Fruit fly (Drosophila melanogaster) whole organism, prepupa: ENCODE data around the gene cni.
A peak's percentile ranks its signal among the peaks of the same experiment; 100 is the strongest.

ENCODE experiments used
- Blimp-1 ChIP-seq: fragments of 200-800 bp; sonication (Bioruptor generic); optimal IDR thresholded peaks from 3 replicates; lab custom pipeline; 2017; ENCODE audit warnings: missing biosample characterization, missing genetic modification characterization, mild to moderate bottlenecking, moderate library complexity, missing genetic modification reagents
- CG10631 ChIP-seq: fragments of 200-800 bp; sonication (Bioruptor generic); optimal IDR thresholded peaks from 2 replicates; lab custom pipeline; 2016; ENCODE audit warnings: missing biosample characterization, missing genetic modification characterization
- CG10669 ChIP-seq: fragments of 200-800 bp; sonication (Bioruptor generic); optimal IDR thresholded peaks from 3 replicates; lab custom pipeline; 2018; ENCODE audit warnings: missing biosample characterization, mild to moderate bottlenecking, missing genetic modification characterization, moderate library complexity
- CG11294 ChIP-seq: fragments of 200-800 bp; sonication (Bioruptor generic); IDR thresholded peaks from 2 replicates; pipeline ENCODE4 v1.3.6; 2022; ENCODE audit warnings: missing biosample characterization, missing genetic modification characterization
- CG11762 ChIP-seq: fragments of 200-800 bp; sonication (Bioruptor generic); optimal IDR thresholded peaks from 3 replicates; lab custom pipeline; 2016; ENCODE audit warnings: missing biosample characterization, missing genetic modification characterization; ENCODE audit not compliant: insufficient read depth
- CG11902 ChIP-seq: fragments of 200-800 bp; sonication (Bioruptor generic); optimal IDR thresholded peaks from 3 replicates; lab custom pipeline; 2016; ENCODE audit warnings: missing biosample characterization, missing genetic modification characterization
- CG16779 ChIP-seq: fragments of 200-800 bp; sonication (Bioruptor generic); optimal IDR thresholded peaks from 3 replicates; lab custom pipeline; 2017; ENCODE audit warnings: missing biosample characterization, mild to moderate bottlenecking, missing genetic modification characterization
- CG3032 ChIP-seq: fragments of 200-800 bp; optimal IDR thresholded peaks from 2 replicates; lab custom pipeline; 2019; ENCODE audit warnings: missing biosample characterization, mild to moderate bottlenecking, missing genetic modification characterization, moderate library complexity
- CG31627 ChIP-seq: fragments of 200-800 bp; sonication (Bioruptor generic); optimal IDR thresholded peaks from 3 replicates; lab custom pipeline; 2016; ENCODE audit warnings: missing biosample characterization, missing genetic modification characterization
- CG32006 ChIP-seq: fragments of 200-800 bp; sonication (Bioruptor generic); optimal IDR thresholded peaks from 3 replicates; lab custom pipeline; 2017; ENCODE audit warnings: missing biosample characterization, mild to moderate bottlenecking, missing genetic modification characterization
- CG34406 ChIP-seq: fragments of 200-800 bp; sonication (Bioruptor generic); optimal IDR thresholded peaks from 3 replicates; lab custom pipeline; 2016; ENCODE audit warnings: missing biosample characterization, missing genetic modification characterization
- CG3919 ChIP-seq: fragments of 200-800 bp; sonication (Bioruptor generic); optimal IDR thresholded peaks from 3 replicates; lab custom pipeline; 2016; ENCODE audit warnings: missing biosample characterization, missing genetic modification characterization
- CG4318 ChIP-seq: fragments of 200-800 bp; sonication (Bioruptor generic); optimal IDR thresholded peaks from 3 replicates; lab custom pipeline; 2017; ENCODE audit warnings: missing biosample characterization, mild to moderate bottlenecking, missing genetic modification characterization
- CG6163 ChIP-seq: fragments of 200-800 bp; sonication (Bioruptor generic); IDR thresholded peaks from 3 replicates; pipeline ENCODE4 v1.3.6; 2022; ENCODE audit warnings: missing biosample characterization, missing genetic modification characterization
- CG6276 ChIP-seq: fragments of 200-800 bp; sonication (Bioruptor generic); optimal IDR thresholded peaks from 2 replicates; lab custom pipeline; 2017; ENCODE audit warnings: missing biosample characterization, mild to moderate bottlenecking, missing genetic modification characterization
- CG6808 ChIP-seq: fragments of 200-800 bp; sonication (Bioruptor generic); optimal IDR thresholded peaks from 3 replicates; lab custom pipeline; 2017; ENCODE audit warnings: missing biosample characterization, missing genetic modification characterization, mild to moderate bottlenecking, moderate library complexity, missing genetic modification reagents
- CG6854 ChIP-seq: fragments of 200-800 bp; sonication (Bioruptor generic); optimal IDR thresholded peaks from 2 replicates; lab custom pipeline; 2017; ENCODE audit warnings: missing biosample characterization, mild to moderate bottlenecking, missing genetic modification characterization
- CG7368 ChIP-seq: fragments of 200-800 bp; sonication (Bioruptor generic); optimal IDR thresholded peaks from 3 replicates; lab custom pipeline; 2016; ENCODE audit warnings: missing biosample characterization, missing genetic modification characterization
- CG8119 ChIP-seq: fragments of 200-800 bp; sonication (Bioruptor generic); IDR thresholded peaks from 3 replicates; pipeline ENCODE4 v1.3.6; 2022; ENCODE audit warnings: missing biosample characterization, missing genetic modification characterization
- CG8319 ChIP-seq: fragments of 200-800 bp; sonication (Bioruptor generic); optimal IDR thresholded peaks from 3 replicates; lab custom pipeline; 2016; ENCODE audit warnings: missing biosample characterization, missing genetic modification characterization
- CG9139 ChIP-seq: fragments of 200-800 bp; sonication (Bioruptor generic); optimal IDR thresholded peaks from 3 replicates; lab custom pipeline; 2017; ENCODE audit warnings: missing biosample characterization, mild to moderate bottlenecking, missing genetic modification characterization
- Eip75B ChIP-seq: fragments of 200-800 bp; sonication (Bioruptor generic); optimal IDR thresholded peaks from 3 replicates; lab custom pipeline; 2016; ENCODE audit warnings: missing biosample characterization, missing genetic modification characterization
- Eip78C ChIP-seq: fragments of 200-800 bp; sonication (Bioruptor generic); peaks from one replicate; lab custom pipeline; 2016; ENCODE audit warnings: missing biosample characterization, missing genetic modification characterization
- Ets21C ChIP-seq: fragments of 200-800 bp; sonication (Bioruptor generic); optimal IDR thresholded peaks from 3 replicates; lab custom pipeline; 2016; ENCODE audit warnings: missing biosample characterization, missing genetic modification characterization
- Ets96B ChIP-seq: fragments of 200-800 bp; optimal IDR thresholded peaks from 2 replicates; lab custom pipeline; 2019; ENCODE audit warnings: missing biosample characterization, mild to moderate bottlenecking, missing genetic modification characterization, moderate library complexity
- Gug ChIP-seq: fragments of 200-800 bp; sonication (Bioruptor generic); IDR thresholded peaks from 2 replicates; pipeline ENCODE4 v1.3.6; 2022; ENCODE audit warnings: missing biosample characterization, missing genetic modification characterization
- Hr38 ChIP-seq: sonication (Bioruptor generic); optimal IDR thresholded peaks from 2 replicates; lab custom pipeline; 2016; ENCODE audit warnings: missing biosample characterization, missing genetic modification characterization
- Hr39 ChIP-seq: fragments of 200-800 bp; sonication (Bioruptor generic); optimal IDR thresholded peaks from 2 replicates; lab custom pipeline; 2016; ENCODE audit warnings: missing biosample characterization, missing genetic modification characterization
- Hr4 ChIP-seq: fragments of 200-800 bp; sonication (Bioruptor generic); optimal IDR thresholded peaks from 3 replicates; lab custom pipeline; 2016; ENCODE audit warnings: missing biosample characterization, missing genetic modification characterization
- Lpt ChIP-seq: fragments of 200-800 bp; sonication (Bioruptor generic); optimal IDR thresholded peaks from 3 replicates; lab custom pipeline; 2016; ENCODE audit warnings: missing biosample characterization, missing genetic modification characterization
- OdsH ChIP-seq: fragments of 200-800 bp; sonication (Bioruptor generic); optimal IDR thresholded peaks from 3 replicates; lab custom pipeline; 2016; ENCODE audit warnings: missing biosample characterization, missing genetic modification characterization
- Smox ChIP-seq: fragments of 200-800 bp; sonication (Bioruptor generic); optimal IDR thresholded peaks from 3 replicates; lab custom pipeline; 2016; ENCODE audit warnings: missing biosample characterization, missing genetic modification characterization
- Sox102F ChIP-seq: fragments of 200-800 bp; sonication (Bioruptor generic); optimal IDR thresholded peaks from 2 replicates; lab custom pipeline; 2016; ENCODE audit warnings: missing biosample characterization, mild to moderate bottlenecking, missing genetic modification characterization
- Sox15 ChIP-seq: fragments of 200-800 bp; sonication (Bioruptor generic); optimal IDR thresholded peaks from 3 replicates; lab custom pipeline; 2016; ENCODE audit warnings: missing biosample characterization, missing genetic modification characterization
- achi ChIP-seq: fragments of 200-800 bp; sonication (Bioruptor generic); optimal IDR thresholded peaks from 3 replicates; lab custom pipeline; 2016; ENCODE audit warnings: missing biosample characterization, missing genetic modification characterization
- acj6 ChIP-seq: fragments of 200-800 bp; sonication (Bioruptor generic); optimal IDR thresholded peaks from 3 replicates; lab custom pipeline; 2016; ENCODE audit warnings: missing biosample characterization, missing genetic modification characterization
- dsx ChIP-seq: fragments of 200-800 bp; optimal IDR thresholded peaks from 3 replicates; lab custom pipeline; 2019; ENCODE audit warnings: missing biosample characterization, mild to moderate bottlenecking, missing genetic modification characterization, moderate library complexity; ENCODE audit not compliant: poor library complexity, severe bottlenecking
- eg ChIP-seq: fragments of 200-800 bp; sonication (Bioruptor generic); IDR thresholded peaks from 3 replicates; pipeline ENCODE4 v1.3.6; 2022; ENCODE audit warnings: missing biosample characterization, missing genetic modification characterization
- esn ChIP-seq: fragments of 200-800 bp; sonication (Bioruptor generic); optimal IDR thresholded peaks from 2 replicates; lab custom pipeline; 2016; ENCODE audit warnings: missing biosample characterization, mild to moderate bottlenecking, missing genetic modification characterization, moderate library complexity
- fd85E ChIP-seq: fragments of 200-800 bp; sonication (Bioruptor generic); optimal IDR thresholded peaks from 3 replicates; lab custom pipeline; 2016; ENCODE audit warnings: missing biosample characterization, missing genetic modification characterization
- fkh ChIP-seq: fragments of 200-800 bp; sonication (Bioruptor generic); optimal IDR thresholded peaks from 3 replicates; lab custom pipeline; 2017; ENCODE audit warnings: missing biosample characterization, mild to moderate bottlenecking, missing genetic modification characterization, moderate library complexity
- net ChIP-seq: fragments of 200-800 bp; sonication (Bioruptor generic); optimal IDR thresholded peaks from 3 replicates; lab custom pipeline; 2016; ENCODE audit warnings: missing biosample characterization, missing genetic modification characterization
- pdm3 ChIP-seq: fragments of 200-800 bp; sonication (Bioruptor generic); optimal IDR thresholded peaks from 3 replicates; lab custom pipeline; 2016; ENCODE audit warnings: missing biosample characterization, missing genetic modification characterization
- spab ChIP-seq: fragments of 200-800 bp; sonication (Bioruptor generic); optimal IDR thresholded peaks from 2 replicates; lab custom pipeline; 2017; ENCODE audit warnings: missing biosample characterization, mild to moderate bottlenecking, missing genetic modification characterization, missing genetic modification reagents
- ss ChIP-seq, 2 experiments: fragments of 200-800 bp; sonication (Bioruptor generic); optimal IDR thresholded peaks; 2 replicates in 1 of 2; 3 replicates in 1 of 2; lab custom pipeline; 2017 to 2018; ENCODE audit warnings: mild to moderate bottlenecking in 2 of 2, missing biosample characterization in 2 of 2, missing genetic modification characterization in 2 of 2, moderate library complexity in 1 of 2
- svp ChIP-seq: fragments of 200-800 bp; sonication (Bioruptor generic); peaks from one replicate; lab custom pipeline; 2016; ENCODE audit warnings: missing biosample characterization, missing genetic modification characterization
- topi ChIP-seq: fragments of 200-800 bp; sonication (Bioruptor generic); optimal IDR thresholded peaks from 3 replicates; lab custom pipeline; 2016; ENCODE audit warnings: missing biosample characterization, missing genetic modification characterization

Gene cni

DNA sequence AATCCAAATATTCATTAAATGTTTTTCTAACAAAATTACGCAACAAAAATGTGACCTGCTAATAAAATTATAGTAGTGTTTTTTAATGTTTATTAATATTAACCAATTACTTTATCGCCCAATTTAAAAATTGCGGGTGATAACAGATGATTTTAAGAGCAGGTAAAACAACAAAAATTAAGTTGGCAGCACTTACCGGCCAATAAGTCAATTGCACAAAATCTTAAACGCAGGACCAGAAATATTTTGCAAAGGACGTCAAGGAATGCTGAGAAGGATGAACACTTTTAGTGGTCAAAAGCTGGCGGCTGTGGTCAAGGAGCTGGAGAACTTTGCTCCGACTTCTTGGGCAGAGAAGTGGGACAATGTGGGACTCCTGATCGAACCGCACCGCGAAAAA, 16.4 kb upstream of the cni start, which contains the start of gene CG4278:
Gene CG4278, plus strand, starts transcription at position 178 of the 400 bp plus-strand sequence.
- TF ChIP-seq OdsH (GFP tag; lab: Kevin White, UChicago) (no peak), Hr39 (GFP tag; lab: Kevin White, UChicago) (no peak), achi (no peak), Hr38 (GFP tag; lab: Kevin White, UChicago) (no peak), CG4318 (no peak), Gug (no peak), CG8119 (GFP tag; lab: Robert Waterston, UW) (no peak), CG16779 (tag; lab: Kevin White, UChicago) (no peak)

DNA sequence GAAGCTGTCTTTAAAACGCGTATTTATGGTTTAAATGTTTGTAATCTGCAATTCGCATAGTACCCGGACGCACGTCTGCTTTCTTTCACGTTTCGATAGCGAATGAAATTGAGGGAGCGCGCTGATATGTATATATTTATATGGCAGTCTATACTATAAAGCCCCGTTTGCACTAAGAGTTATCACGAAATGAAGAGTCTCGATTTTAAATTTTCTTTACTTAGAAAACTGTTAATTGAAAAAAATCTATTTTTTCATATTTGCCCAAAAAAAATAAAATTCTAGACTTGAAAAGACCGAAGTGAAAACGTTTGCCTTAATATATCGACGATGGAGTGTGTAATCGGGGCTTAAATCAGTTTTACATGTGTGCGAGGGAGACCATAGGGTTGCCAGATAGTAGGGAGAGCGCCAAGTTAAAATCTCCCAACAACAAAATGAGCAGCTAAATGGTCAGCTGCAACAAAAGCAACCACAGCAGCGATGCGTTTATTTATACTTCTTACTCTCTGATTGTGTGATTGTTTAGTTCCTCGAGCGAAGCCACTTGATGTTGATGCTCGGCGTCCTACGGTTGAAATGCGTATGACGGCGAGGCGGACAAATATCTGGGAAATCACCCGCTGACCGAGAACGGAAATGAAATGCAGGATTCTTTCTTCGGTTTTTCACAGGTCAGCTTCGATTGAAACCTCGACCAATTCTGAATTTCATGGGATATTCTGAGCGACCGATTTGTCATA, 15.2 kb upstream of the cni start, which contains the start of gene cact:
Gene cact, minus strand, starts transcription at position 693 of the 743 bp plus-strand sequence.
- TF ChIP-seq Eip78C (GFP tag; lab: Kevin White, UChicago): peak; percentile 98
- peak; percentile 94 for TF ChIP-seq OdsH (GFP tag; lab: Kevin White, UChicago)
- TF ChIP-seq Eip75B: peak; percentile 95
- TF ChIP-seq acj6 (GFP tag; lab: Kevin White, UChicago): peak; percentile 93
- peak; percentile 91 for TF ChIP-seq Gug
- TF ChIP-seq net (GFP tag; lab: Kevin White, UChicago): peak; percentile 93
- TF ChIP-seq CG3032 (tag; lab: Kevin White, UChicago): peak; percentile 88
- TF ChIP-seq Smox (GFP tag; lab: Kevin White, UChicago): peak; percentile 95
- TF ChIP-seq fkh: peak; percentile 83
- peak; percentile 92 for TF ChIP-seq CG8119 (GFP tag; lab: Robert Waterston, UW)
- peak; percentile 95 for TF ChIP-seq esn (GFP tag; lab: Kevin White, UChicago)
- TF ChIP-seq CG11294 (GFP tag; lab: Robert Waterston, UW): peak; percentile 86
- peak; percentile 69 for TF ChIP-seq spab (GFP tag; lab: Kevin White, UChicago)
- peak; percentile 84 for TF ChIP-seq CG16779 (tag; lab: Kevin White, UChicago)
- TF ChIP-seq CG10631 (GFP tag; lab: Kevin White, UChicago): peak; percentile 93
- peak; percentile 63 for TF ChIP-seq CG11762
- TF ChIP-seq topi (GFP tag; lab: Kevin White, UChicago): peak; percentile 92
- peak; percentile 23 for TF ChIP-seq Blimp-1
- TF ChIP-seq Ets21C: peak; percentile 92
- TF ChIP-seq CG6276 (GFP tag; lab: Kevin White, UChicago): peak; percentile 82
- TF ChIP-seq Sox102F: peak; percentile 92
- peak; percentile 85 for TF ChIP-seq CG10669 (GFP tag; lab: Kevin White, UChicago)
- peak; percentile 94 for TF ChIP-seq pdm3 (GFP tag; lab: Kevin White, UChicago)
- peak; percentile 49 for TF ChIP-seq CG6854 (GFP tag; lab: Kevin White, UChicago)
- TF ChIP-seq CG3919 (GFP tag; lab: Kevin White, UChicago): peak; percentile 89
- peak; percentile 89 for TF ChIP-seq Sox15 (GFP tag; lab: Kevin White, UChicago)
- peak; percentile 87 for TF ChIP-seq CG8319 (GFP tag; lab: Kevin White, UChicago)
- peak; percentile 83 for TF ChIP-seq CG4318
- TF ChIP-seq CG34406 (GFP tag; lab: Kevin White, UChicago): peak; percentile 92
- TF ChIP-seq CG32006: peak; percentile 92
- peak; percentile 94 for TF ChIP-seq Hr39 (GFP tag; lab: Kevin White, UChicago)
- peak; percentile 52 for TF ChIP-seq fd85E (GFP tag; lab: Kevin White, UChicago)
- TF ChIP-seq dsx (GFP tag; lab: Kevin White, UChicago): peak; percentile 85
- TF ChIP-seq CG6808 (GFP tag; lab: Kevin White, UChicago): peak; percentile 68
- TF ChIP-seq svp (GFP tag; lab: Kevin White, UChicago): peak; percentile 94
- TF ChIP-seq eg (GFP tag; lab: Robert Waterston, UW): peak; percentile 92
- peak; percentile 37 for TF ChIP-seq CG9139
- TF ChIP-seq CG6163 (GFP tag; lab: Robert Waterston, UW): peak; percentile 94
- TF ChIP-seq CG11902 (GFP tag; lab: Kevin White, UChicago): peak; percentile 82
- peak; percentile 96 for TF ChIP-seq Hr4 (GFP tag; lab: Kevin White, UChicago)
- TF ChIP-seq CG31627: peak; percentile 97
- peak; percentile 53 to 60 for TF ChIP-seq ss (GFP tag; optimal IDR thresholded peaks at IDR 0.05; lab: Kevin White, UChicago)
- TF ChIP-seq Ets96B: peak; percentile 93
- peak; percentile 85 for TF ChIP-seq Lpt (GFP tag; lab: Kevin White, UChicago)
- peak; percentile 78 for TF ChIP-seq CG7368 (GFP tag; lab: Kevin White, UChicago)
